Fruit fly (Drosophila melanogaster) whole organism, embryonic: ENCODE results near the gene Rpn11.

Experiments used
- Atf3 ChIP-seq: fragments of 200-800 bp; sonication (Bioruptor generic); optimal IDR thresholded peaks from 3 replicates; lab custom pipeline; 2016; ENCODE audit warnings: missing biosample characterization, missing genetic modification characterization
- Atf6 ChIP-seq: fragments of 200-800 bp; sonication (Bioruptor generic); IDR thresholded peaks from 2 replicates; pipeline ENCODE4 v1.3.6; 2022; ENCODE audit warnings: missing biosample characterization, missing genetic modification characterization
- B-H2 ChIP-seq: fragments of 200-800 bp; sonication (Bioruptor generic); optimal IDR thresholded peaks from 2 replicates; lab custom pipeline; 2018; ENCODE audit warnings: missing biosample characterization, mild to moderate bottlenecking, missing genetic modification characterization
- CG10321 ChIP-seq: fragments of 200-800 bp; sonication (Bioruptor generic); IDR thresholded peaks from 2 replicates; pipeline ENCODE4 v1.3.6; 2022; ENCODE audit warnings: missing biosample characterization, missing genetic modification characterization
- CG1233 ChIP-seq: fragments of 200-800 bp; sonication (Bioruptor generic); optimal IDR thresholded peaks from 4 replicates; lab custom pipeline; 2018; ENCODE audit warnings: missing biosample characterization, mild to moderate bottlenecking, missing genetic modification characterization
- CG12391 ChIP-seq: fragments of 200-800 bp; sonication (Bioruptor generic); optimal IDR thresholded peaks from 3 replicates; lab custom pipeline; 2018; ENCODE audit warnings: missing biosample characterization, mild to moderate bottlenecking, missing genetic modification characterization, moderate library complexity
- CG12769 ChIP-seq: fragments of 200-800 bp; sonication (Bioruptor generic); optimal IDR thresholded peaks from 2 replicates; lab custom pipeline; 2019; ENCODE audit warnings: missing biosample characterization, mild to moderate bottlenecking, missing genetic modification characterization, moderate library complexity
- CG12942 ChIP-seq: fragments of 200-800 bp; sonication (Bioruptor generic); optimal IDR thresholded peaks from 3 replicates; lab custom pipeline; 2016; ENCODE audit warnings: missing biosample characterization, missing genetic modification characterization
- CG13123 ChIP-seq: fragments of 200-800 bp; sonication (Bioruptor generic); optimal IDR thresholded peaks from 2 replicates; lab custom pipeline; 2016; ENCODE audit warnings: missing biosample characterization, missing genetic modification characterization
- CG13296 ChIP-seq: fragments of 200-800 bp; sonication (Bioruptor generic); optimal IDR thresholded peaks from 3 replicates; lab custom pipeline; 2018; ENCODE audit warnings: missing biosample characterization, mild to moderate bottlenecking, missing genetic modification characterization
- CG13894 ChIP-seq: fragments of 200-800 bp; sonication (Bioruptor generic); optimal IDR thresholded peaks from 3 replicates; lab custom pipeline; 2018; ENCODE audit warnings: missing biosample characterization, mild to moderate bottlenecking, missing genetic modification characterization, moderate library complexity
- CG15696 ChIP-seq: fragments of 200-800 bp; sonication (Bioruptor generic); optimal IDR thresholded peaks from 2 replicates; lab custom pipeline; 2019; ENCODE audit warnings: missing biosample characterization, mild to moderate bottlenecking, missing genetic modification characterization, moderate library complexity
- CG2678 ChIP-seq: fragments of 200-800 bp; sonication (Bioruptor generic); optimal IDR thresholded peaks from 3 replicates; lab custom pipeline; 2019; ENCODE audit warnings: missing biosample characterization, mild to moderate bottlenecking, missing genetic modification characterization, moderate library complexity
- CG31388 ChIP-seq: fragments of 200-800 bp; sonication (Bioruptor generic); optimal IDR thresholded peaks from 2 replicates; lab custom pipeline; 2016; ENCODE audit warnings: missing biosample characterization, missing genetic modification characterization
- CG9876 ChIP-seq: fragments of 200-800 bp; sonication (Bioruptor generic); optimal IDR thresholded peaks from 2 replicates; lab custom pipeline; 2016; ENCODE audit warnings: missing biosample characterization, missing genetic modification characterization
- D ChIP-seq, 2 experiments: fragments of 200-800 bp in 1 of 2; fragments of >200 bp in 1 of 2; sonication (Bioruptor generic) in 1 of 2; optimal IDR thresholded peaks; 2 replicates in 1 of 2; 3 replicates in 1 of 2; lab custom pipeline; 2017; ENCODE audit warnings: mild to moderate bottlenecking in 1 of 2, missing biosample characterization in 1 of 2, missing genetic modification characterization in 1 of 2, missing genetic modification reagents in 1 of 2
- HLH4C ChIP-seq: fragments of 200-800 bp; sonication (Bioruptor generic); IDR thresholded peaks from 3 replicates; pipeline ENCODE4 v1.3.6; 2022; ENCODE audit warnings: missing biosample characterization, missing genetic modification characterization; ENCODE audit not compliant: partially characterized antibody
- HLHmδ ChIP-seq: fragments of 200-800 bp; sonication (Bioruptor generic); optimal IDR thresholded peaks from 2 replicates; lab custom pipeline; 2018; ENCODE audit warnings: missing biosample characterization, mild to moderate bottlenecking, missing genetic modification characterization, moderate library complexity
- Hand ChIP-seq: fragments of 200-800 bp; sonication (Bioruptor generic); optimal IDR thresholded peaks from 2 replicates; lab custom pipeline; 2017; ENCODE audit warnings: mild to moderate bottlenecking, missing biosample characterization, missing genetic modification reagents, missing genetic modification characterization
- HmgZ ChIP-seq: fragments of 200-800 bp; sonication (Bioruptor generic); optimal IDR thresholded peaks from 2 replicates; lab custom pipeline; 2018; ENCODE audit warnings: missing biosample characterization, mild to moderate bottlenecking, missing genetic modification characterization
- Hr39 ChIP-seq: fragments of >200 bp; optimal IDR thresholded peaks from 2 replicates; lab custom pipeline; 2017
- Lhr ChIP-seq: fragments of 200-800 bp; sonication (Bioruptor generic); optimal IDR thresholded peaks from 3 replicates; lab custom pipeline; 2017; ENCODE audit warnings: mild to moderate bottlenecking, missing biosample characterization, missing genetic modification reagents, missing genetic modification characterization
- Lim3 ChIP-seq: fragments of 200-800 bp; sonication (Bioruptor generic); IDR thresholded peaks from 2 replicates; pipeline ENCODE4 v1.3.6; 2022; ENCODE audit warnings: missing biosample characterization, missing genetic modification characterization
- Lpt ChIP-seq: fragments of >200 bp; optimal IDR thresholded peaks from 2 replicates; lab custom pipeline; 2018; ENCODE audit warnings: missing biosample characterization, missing genetic modification characterization
- MBD-R2 ChIP-seq: fragments of 200-800 bp; sonication (Bioruptor generic); IDR thresholded peaks from 2 replicates; pipeline ENCODE4 v1.3.6; 2022; ENCODE audit warnings: missing biosample characterization, missing genetic modification characterization
- Nf-YB ChIP-seq: fragments of 200-800 bp; sonication (Bioruptor generic); optimal IDR thresholded peaks from 3 replicates; lab custom pipeline; 2019; ENCODE audit warnings: missing biosample characterization, mild to moderate bottlenecking, missing genetic modification characterization, moderate library complexity
- Ptx1 ChIP-seq: fragments of 200-800 bp; sonication (Bioruptor generic); IDR thresholded peaks from 2 replicates; pipeline ENCODE4 v1.3.6; 2022; ENCODE audit warnings: missing biosample characterization, missing genetic modification characterization
- Trl ChIP-seq, 3 experiments: fragments of >200 bp in 2 of 3; fragments of 200-800 bp in 1 of 3; sonication (Bioruptor generic) in 1 of 3; optimal IDR thresholded peaks; 2 replicates in 1 of 3; 3 replicates in 2 of 3; lab custom pipeline; 2016 to 2017; ENCODE audit warnings: missing biosample characterization in 1 of 3, missing genetic modification characterization in 1 of 3
- amos ChIP-seq: fragments of 200-800 bp; sonication (Bioruptor generic); IDR thresholded peaks from 2 replicates; pipeline ENCODE4 v1.3.6; 2022; ENCODE audit warnings: missing biosample characterization, missing genetic modification characterization; ENCODE audit not compliant: partially characterized antibody
- ara ChIP-seq: fragments of 200-800 bp; sonication (Bioruptor generic); IDR thresholded peaks from 2 replicates; pipeline ENCODE4 v1.3.6; 2022; ENCODE audit warnings: missing biosample characterization, missing genetic modification characterization
- bcd ChIP-seq: fragments of 200-800 bp; sonication (Bioruptor generic); optimal IDR thresholded peaks from 2 replicates; lab custom pipeline; 2017; ENCODE audit warnings: missing biosample characterization, mild to moderate bottlenecking, missing genetic modification characterization
- cas ChIP-seq: fragments of 200-800 bp; sonication (Bioruptor generic); IDR thresholded peaks from 2 replicates; pipeline ENCODE4 v1.3.6; 2022; ENCODE audit warnings: missing biosample characterization, missing genetic modification characterization
- cg ChIP-seq: fragments of 200-800 bp; sonication (Bioruptor generic); optimal IDR thresholded peaks from 3 replicates; lab custom pipeline; 2019; ENCODE audit warnings: missing biosample characterization, mild to moderate bottlenecking, missing genetic modification characterization, moderate library complexity
- crp ChIP-seq, 2 experiments: fragments of 200-800 bp; sonication (Bioruptor generic); optimal IDR thresholded peaks; 2 replicates in 1 of 2; 3 replicates in 1 of 2; lab custom pipeline; 2017; ENCODE audit warnings: missing biosample characterization in 2 of 2, missing genetic modification characterization in 2 of 2, mild to moderate bottlenecking in 1 of 2, moderate library complexity in 1 of 2
- dimm ChIP-seq: fragments of 200-800 bp; sonication (Bioruptor generic); IDR thresholded peaks from 2 replicates; pipeline ENCODE4 v1.3.6; 2022; ENCODE audit warnings: missing biosample characterization, missing genetic modification characterization
- gcm2 ChIP-seq: fragments of 200-800 bp; sonication (Bioruptor generic); optimal IDR thresholded peaks from 2 replicates; lab custom pipeline; 2016; ENCODE audit warnings: missing biosample characterization, missing genetic modification characterization
- grau ChIP-seq: fragments of 200-800 bp; optimal IDR thresholded peaks from 3 replicates; lab custom pipeline; 2019; ENCODE audit warnings: missing biosample characterization, mild to moderate bottlenecking, missing genetic modification characterization, moderate library complexity
- gro ChIP-seq: fragments of 200-800 bp; sonication (Bioruptor generic); optimal IDR thresholded peaks from 2 replicates; lab custom pipeline; 2016; ENCODE audit warnings: missing biosample characterization, missing genetic modification characterization
- gsb-n ChIP-seq: fragments of 200-800 bp; sonication (Bioruptor generic); optimal IDR thresholded peaks from 3 replicates; lab custom pipeline; 2018; ENCODE audit warnings: missing biosample characterization, mild to moderate bottlenecking, missing genetic modification characterization
- inv ChIP-seq: fragments of 200-800 bp; sonication (Bioruptor generic); IDR thresholded peaks from 2 replicates; pipeline ENCODE4 v1.3.6; 2022; ENCODE audit warnings: missing biosample characterization, missing genetic modification characterization; ENCODE audit not compliant: partially characterized antibody
- lov ChIP-seq, 2 experiments: fragments of 200-800 bp in 1 of 2; fragments of >200 bp in 1 of 2; sonication (Bioruptor generic) in 1 of 2; IDR thresholded peaks in 1 of 2; optimal IDR thresholded peaks in 1 of 2; 2 replicates in 1 of 2; 3 replicates in 1 of 2; pipeline versions ENCODE4 v1.3.6 to Lab custom; 2017 to 2022; ENCODE audit warnings: missing biosample characterization in 1 of 2, missing genetic modification characterization in 1 of 2
- nerfin-1 ChIP-seq: fragments of 200-800 bp; sonication (Bioruptor generic); optimal IDR thresholded peaks from 3 replicates; lab custom pipeline; 2019; ENCODE audit warnings: missing biosample characterization, mild to moderate bottlenecking, missing genetic modification characterization, moderate library complexity
- oc ChIP-seq: fragments of 200-800 bp; sonication (Bioruptor generic); optimal IDR thresholded peaks from 2 replicates; lab custom pipeline; 2018; ENCODE audit warnings: missing biosample characterization, mild to moderate bottlenecking, missing genetic modification characterization, moderate library complexity
- peb ChIP-seq: fragments of 200-800 bp; sonication (Bioruptor generic); IDR thresholded peaks from 2 replicates; pipeline ENCODE4 v1.3.6; 2022; ENCODE audit warnings: missing biosample characterization, missing genetic modification characterization
- pho ChIP-seq: fragments of 200-800 bp; sonication (Bioruptor generic); optimal IDR thresholded peaks from 2 replicates; lab custom pipeline; 2016; ENCODE audit warnings: missing biosample characterization, missing genetic modification characterization
- pum ChIP-seq: fragments of 200-800 bp; sonication (Bioruptor generic); optimal IDR thresholded peaks from 2 replicates; lab custom pipeline; 2016; ENCODE audit warnings: missing biosample characterization, missing genetic modification characterization
- sc ChIP-seq, 3 experiments: fragments of >200 bp in 2 of 3; fragments of 200-800 bp in 1 of 3; sonication (Bioruptor generic) in 1 of 3; optimal IDR thresholded peaks; 2 replicates in 2 of 3; 3 replicates in 1 of 3; lab custom pipeline; 2017; ENCODE audit warnings: mild to moderate bottlenecking in 1 of 3, missing biosample characterization in 1 of 3, missing genetic modification characterization in 1 of 3, missing genetic modification reagents in 1 of 3
- tap ChIP-seq: fragments of 200-800 bp; optimal IDR thresholded peaks from 3 replicates; lab custom pipeline; 2019; ENCODE audit warnings: missing biosample characterization, mild to moderate bottlenecking, missing genetic modification characterization, moderate library complexity

Rpn11 gene

DNA sequence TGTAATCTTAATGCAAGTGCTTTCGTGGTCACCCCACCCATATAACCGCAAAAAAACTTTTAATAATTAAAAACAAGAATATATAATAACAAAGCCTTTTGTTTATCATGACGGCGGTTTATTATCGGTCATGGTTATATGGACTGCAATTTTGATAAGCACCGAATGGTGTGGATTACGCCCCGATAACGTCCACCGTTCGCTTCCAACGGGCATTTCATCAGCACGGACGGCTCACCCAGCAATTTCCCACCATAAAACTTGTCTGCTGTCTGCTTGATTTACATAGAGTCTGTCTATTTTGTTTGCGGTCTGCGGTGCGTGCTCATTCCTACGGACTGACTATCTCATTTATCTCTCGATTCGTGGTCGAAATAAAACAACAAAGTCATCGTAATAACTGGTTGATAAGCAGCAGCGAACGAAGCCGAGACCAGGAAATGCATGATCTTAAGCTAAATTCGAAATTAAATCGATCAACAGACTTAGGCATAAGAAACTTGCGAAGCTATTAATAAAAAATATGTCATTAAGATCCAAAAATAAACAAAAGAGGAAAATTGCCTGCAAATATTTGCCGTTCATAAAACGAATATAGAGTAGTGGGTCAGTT lies 35.9 kb upstream of the Rpn11 start (continued):
- TF ChIP-seq HmgZ (tag; lab: Kevin White, UChicago), result peak; percentile 2
- TF ChIP-seq oc (tag; lab: Kevin White, UChicago), result peak; percentile 17
- TF ChIP-seq CG13123 (GFP tag; lab: Kevin White, UChicago), result no peak
- peak; percentile 83 for TF ChIP-seq CG12769
- peak; percentile 65 for TF ChIP-seq CG13894
- TF ChIP-seq cg, result no peak
- TF ChIP-seq ara (GFP tag; lab: Robert Waterston, UW), result no peak
- peak; percentile 26 for TF ChIP-seq gro (GFP tag; lab: Kevin White, UChicago)
- TF ChIP-seq CG13296, result peak; percentile 59
- TF ChIP-seq CG9876 (GFP tag; lab: Kevin White, UChicago), result no peak
- no peak for TF ChIP-seq CG10321 (GFP tag; lab: Robert Waterston, UW)
- TF ChIP-seq Atf3 (GFP tag; lab: Kevin White, UChicago), result no peak
- TF ChIP-seq HLH4C, result no peak
- no peak for TF ChIP-seq dimm (GFP tag; lab: Robert Waterston, UW)
- TF ChIP-seq lov (optimal IDR thresholded peaks at IDR 0.05; lab: Kevin White, UChicago), result no peak
- no peak for TF ChIP-seq lov (GFP tag; IDR thresholded peaks at IDR 0.05; lab: Robert Waterston, UW)
- peak; percentile 51 for TF ChIP-seq CG2678 (tag; lab: Kevin White, UChicago)
- TF ChIP-seq Hand (GFP tag; lab: Kevin White, UChicago), result peak; percentile 5
- no peak for TF ChIP-seq D (optimal IDR thresholded peaks at IDR 0.05; lab: Kevin White, UChicago)
- TF ChIP-seq D (GFP tag; optimal IDR thresholded peaks at IDR 0.05; lab: Kevin White, UChicago), result no peak
- TF ChIP-seq amos, result no peak
- TF ChIP-seq Atf6, result 0 out of 2 replicates have a peak, but pooled peaks have one; percentile 22
- no peak for TF ChIP-seq CG1233 (GFP tag; lab: Kevin White, UChicago)
- TF ChIP-seq B-H2 (GFP tag; lab: Kevin White, UChicago), result peak; percentile 13
- TF ChIP-seq CG12942 (GFP tag; lab: Kevin White, UChicago), result no peak
- TF ChIP-seq CG12391 (tag; lab: Kevin White, UChicago), result no peak
- TF ChIP-seq sc (optimal IDR thresholded peaks at IDR 0.05; lab: Kevin White, UChicago), result no peak
- no peak for TF ChIP-seq sc (GFP tag; optimal IDR thresholded peaks at IDR 0.05; lab: Kevin White, UChicago)
- TF ChIP-seq CG15696 (tag; lab: Kevin White, UChicago), result no peak
- TF ChIP-seq HLHmδ (GFP tag; lab: Kevin White, UChicago), result no peak
- no peak for TF ChIP-seq pho (GFP tag; lab: Kevin White, UChicago)
- TF ChIP-seq crp (GFP tag; optimal IDR thresholded peaks at IDR 0.05; lab: Kevin White, UChicago), result no peak
- TF ChIP-seq nerfin-1 (tag; lab: Kevin White, UChicago), result no peak
- no peak for TF ChIP-seq inv (GFP tag; lab: Robert Waterston, UW)
- no peak for TF ChIP-seq Lhr (GFP tag; lab: Kevin White, UChicago)
- TF ChIP-seq Lim3 (GFP tag; lab: Robert Waterston, UW), result no peak
- no peak for TF ChIP-seq Trl (optimal IDR thresholded peaks at IDR 0.05; lab: Kevin White, UChicago)
- TF ChIP-seq Trl (GFP tag; optimal IDR thresholded peaks at IDR 0.05; lab: Kevin White, UChicago), result no peak
- no peak for TF ChIP-seq tap (tag; lab: Kevin White, UChicago)
- no peak for TF ChIP-seq pum (GFP tag; lab: Kevin White, UChicago)
- no peak for TF ChIP-seq MBD-R2 (GFP tag; lab: Robert Waterston, UW)
- TF ChIP-seq Nf-YB (GFP tag; lab: Kevin White, UChicago), result no peak
- TF ChIP-seq gsb-n (tag; lab: Kevin White, UChicago), result no peak
- TF ChIP-seq CG31388 (GFP tag; lab: Kevin White, UChicago), result no peak
- TF ChIP-seq cas, result no peak
- TF ChIP-seq Ptx1 (GFP tag; lab: Robert Waterston, UW), result no peak
- no peak for TF ChIP-seq grau (tag; lab: Kevin White, UChicago)
- no peak for TF ChIP-seq peb (GFP tag; lab: Robert Waterston, UW)
- TF ChIP-seq bcd, result no peak
- no peak for TF ChIP-seq gcm2 (GFP tag; lab: Kevin White, UChicago)
- no peak for TF ChIP-seq Hr39 (lab: Kevin White, UChicago)
- TF ChIP-seq Lpt, result no peak
